Fruit fly (Drosophila melanogaster) whole organism, embryonic: ENCODE measurements around the gene Glos.
A peak's percentile ranks its signal among the peaks of the same experiment; 100 is the strongest.

Experiments
- Abd-B ChIP-seq: fragments of 200-800 bp; sonication (Bioruptor generic); optimal IDR thresholded peaks from 2 replicates; lab custom pipeline; 2018; ENCODE audit warnings: missing biosample characterization, mild to moderate bottlenecking, missing genetic modification characterization, moderate library complexity
- CG10462 ChIP-seq: fragments of 200-800 bp; sonication (Bioruptor generic); optimal IDR thresholded peaks from 2 replicates; lab custom pipeline; 2016; ENCODE audit warnings: missing biosample characterization, missing genetic modification characterization
- CG11247 ChIP-seq: fragments of 200-800 bp; sonication (Bioruptor generic); IDR thresholded peaks from 2 replicates; pipeline ENCODE4 v1.3.6; 2022; ENCODE audit warnings: missing biosample characterization, missing genetic modification characterization
- CG11560 ChIP-seq: fragments of 200-800 bp; sonication (Bioruptor generic); IDR thresholded peaks from 3 replicates; pipeline ENCODE4 v1.3.6; 2022; ENCODE audit warnings: missing biosample characterization, missing genetic modification characterization
- CG14441 ChIP-seq: fragments of 200-800 bp; sonication (Bioruptor generic); IDR thresholded peaks from 2 replicates; pipeline ENCODE4 v1.3.6; 2022; ENCODE audit warnings: missing biosample characterization, missing genetic modification characterization
- CG1603 ChIP-seq: fragments of 200-800 bp; sonication (Bioruptor generic); optimal IDR thresholded peaks from 2 replicates; lab custom pipeline; 2019; ENCODE audit warnings: missing biosample characterization, mild to moderate bottlenecking, missing genetic modification characterization, moderate library complexity
- CG17359 ChIP-seq: fragments of 200-800 bp; sonication (Bioruptor generic); optimal IDR thresholded peaks from 3 replicates; lab custom pipeline; 2018; ENCODE audit warnings: missing biosample characterization, mild to moderate bottlenecking, missing genetic modification characterization, moderate library complexity
- CG17912 ChIP-seq: fragments of 200-800 bp; sonication (Bioruptor generic); optimal IDR thresholded peaks from 2 replicates; lab custom pipeline; 2018; ENCODE audit warnings: missing biosample characterization, mild to moderate bottlenecking, missing genetic modification characterization
- CG18011 ChIP-seq: fragments of 200-800 bp; sonication (Bioruptor generic); optimal IDR thresholded peaks from 2 replicates; lab custom pipeline; 2017; ENCODE audit warnings: missing biosample characterization, missing genetic modification characterization, mild to moderate bottlenecking, moderate library complexity, missing genotype
- CG2120 ChIP-seq: fragments of 200-800 bp; sonication (Bioruptor generic); optimal IDR thresholded peaks from 3 replicates; lab custom pipeline; 2016; ENCODE audit warnings: missing biosample characterization, missing genetic modification characterization
- CG32532 ChIP-seq: fragments of 200-800 bp; sonication (Bioruptor generic); IDR thresholded peaks from 2 replicates; pipeline ENCODE4 v1.3.6; 2022; ENCODE audit warnings: missing biosample characterization, missing genetic modification characterization
- CG33213 ChIP-seq: fragments of 200-800 bp; sonication (Bioruptor generic); optimal IDR thresholded peaks from 3 replicates; lab custom pipeline; 2016; ENCODE audit warnings: missing biosample characterization, missing genetic modification characterization
- CG3847 ChIP-seq: fragments of 200-800 bp; sonication (Bioruptor generic); IDR thresholded peaks from 2 replicates; pipeline ENCODE4 v1.3.6; 2022; ENCODE audit warnings: missing biosample characterization, missing genetic modification characterization
- CG7839 ChIP-seq: fragments of 200-800 bp; sonication (Bioruptor generic); optimal IDR thresholded peaks from 3 replicates; lab custom pipeline; 2018; ENCODE audit warnings: missing biosample characterization, mild to moderate bottlenecking, missing genetic modification characterization, moderate library complexity
- CG9876 ChIP-seq: fragments of 200-800 bp; sonication (Bioruptor generic); optimal IDR thresholded peaks from 2 replicates; lab custom pipeline; 2016; ENCODE audit warnings: missing biosample characterization, missing genetic modification characterization
- Deaf1 ChIP-seq: fragments of 200-800 bp; optimal IDR thresholded peaks from 3 replicates; lab custom pipeline; 2019; ENCODE audit warnings: missing biosample characterization, mild to moderate bottlenecking, missing genetic modification characterization, moderate library complexity
- Dek ChIP-seq: fragments of 200-800 bp; sonication (Bioruptor generic); optimal IDR thresholded peaks from 3 replicates; lab custom pipeline; 2019; ENCODE audit warnings: missing biosample characterization, mild to moderate bottlenecking, missing genetic modification characterization, moderate library complexity
- Dp ChIP-seq: fragments of 200-800 bp; sonication (Bioruptor generic); optimal IDR thresholded peaks from 2 replicates; lab custom pipeline; 2018; ENCODE audit warnings: missing biosample characterization, mild to moderate bottlenecking, missing genetic modification characterization, moderate library complexity
- Fer1 ChIP-seq: fragments of 200-800 bp; sonication (Bioruptor generic); optimal IDR thresholded peaks from 2 replicates; lab custom pipeline; 2017; ENCODE audit warnings: missing biosample characterization, mild to moderate bottlenecking, missing genetic modification characterization
- Gsc ChIP-seq: fragments of 200-800 bp; sonication (Bioruptor generic); IDR thresholded peaks from 2 replicates; pipeline ENCODE4 v1.3.6; 2022; ENCODE audit warnings: missing biosample characterization, missing genetic modification characterization
- HmgZ ChIP-seq: fragments of 200-800 bp; sonication (Bioruptor generic); optimal IDR thresholded peaks from 2 replicates; lab custom pipeline; 2018; ENCODE audit warnings: missing biosample characterization, mild to moderate bottlenecking, missing genetic modification characterization
- MTF-1 ChIP-seq: fragments of 200-800 bp; sonication (Bioruptor generic); optimal IDR thresholded peaks from 2 replicates; lab custom pipeline; 2018; ENCODE audit warnings: missing biosample characterization, mild to moderate bottlenecking, missing genetic modification characterization, borderline replicate concordance
- Med ChIP-seq: fragments of 200-800 bp; sonication (Bioruptor generic); peaks from one replicate; lab custom pipeline; 2016; ENCODE audit warnings: missing biosample characterization, missing genetic modification characterization, mild to moderate bottlenecking, inconsistent platforms, moderate library complexity
- NK7.1 ChIP-seq: fragments of 200-800 bp; sonication (Bioruptor generic); optimal IDR thresholded peaks from 3 replicates; lab custom pipeline; 2016; ENCODE audit warnings: missing biosample characterization, missing genetic modification characterization
- Ptx1 ChIP-seq: fragments of 200-800 bp; sonication (Bioruptor generic); IDR thresholded peaks from 2 replicates; pipeline ENCODE4 v1.3.6; 2022; ENCODE audit warnings: missing biosample characterization, missing genetic modification characterization
- Rfx ChIP-seq: fragments of 200-800 bp; sonication (Bioruptor generic); IDR thresholded peaks from 2 replicates; pipeline ENCODE4 v1.3.6; 2022; ENCODE audit warnings: missing biosample characterization, missing genetic modification characterization
- Spps ChIP-seq: fragments of 200-800 bp; sonication (Bioruptor generic); optimal IDR thresholded peaks from 2 replicates; lab custom pipeline; 2018; ENCODE audit warnings: missing biosample characterization, mild to moderate bottlenecking, missing genetic modification characterization
- Stat92E ChIP-seq, 3 experiments: fragments of >200 bp in 2 of 3; fragments of 200-800 bp in 1 of 3; sonication (Bioruptor generic) in 1 of 3; optimal IDR thresholded peaks; 2 replicates each; lab custom pipeline; 2017 to 2019; ENCODE audit warnings: missing biosample characterization in 3 of 3, missing genetic modification characterization in 3 of 3, mild to moderate bottlenecking in 1 of 3, moderate library complexity in 1 of 3
- Vsx1 ChIP-seq: fragments of 200-800 bp; sonication (Bioruptor generic); optimal IDR thresholded peaks from 2 replicates; lab custom pipeline; 2017; ENCODE audit warnings: missing biosample characterization, mild to moderate bottlenecking, missing genetic modification characterization, missing genetic modification reagents
- bcd ChIP-seq: fragments of 200-800 bp; sonication (Bioruptor generic); optimal IDR thresholded peaks from 2 replicates; lab custom pipeline; 2017; ENCODE audit warnings: missing biosample characterization, mild to moderate bottlenecking, missing genetic modification characterization
- bigmax ChIP-seq: fragments of 200-800 bp; sonication (Bioruptor generic); optimal IDR thresholded peaks from 2 replicates; lab custom pipeline; 2018; ENCODE audit warnings: missing biosample characterization, mild to moderate bottlenecking, missing genetic modification characterization
- caup ChIP-seq: fragments of 200-800 bp; sonication (Bioruptor generic); optimal IDR thresholded peaks from 3 replicates; lab custom pipeline; 2017; ENCODE audit warnings: missing biosample characterization, mild to moderate bottlenecking, missing genetic modification characterization, moderate library complexity; ENCODE audit not compliant: severe bottlenecking
- dmrt99B ChIP-seq: fragments of 200-800 bp; sonication (Bioruptor generic); optimal IDR thresholded peaks from 2 replicates; lab custom pipeline; 2018; ENCODE audit warnings: missing biosample characterization, mild to moderate bottlenecking, missing genetic modification characterization, moderate library complexity
- dysf ChIP-seq: fragments of 200-800 bp; sonication (Bioruptor generic); IDR thresholded peaks from 3 replicates; pipeline ENCODE4 v1.3.6; 2022; ENCODE audit warnings: missing biosample characterization, missing genetic modification characterization
- esg ChIP-seq: fragments of 200-800 bp; sonication (Bioruptor generic); conservative IDR thresholded peaks from 2 replicates; pipeline ENCODE4 v1.3.6; 2022; ENCODE audit warnings: missing biosample characterization, missing genetic modification characterization
- gce ChIP-seq: fragments of 200-800 bp; sonication (Bioruptor generic); IDR thresholded peaks from 3 replicates; pipeline ENCODE4 v1.3.6; 2022; ENCODE audit warnings: missing biosample characterization, missing genetic modification characterization
- gfzf ChIP-seq: fragments of 200-800 bp; sonication (Bioruptor generic); optimal IDR thresholded peaks from 2 replicates; lab custom pipeline; 2016; ENCODE audit warnings: missing biosample characterization, mild to moderate bottlenecking, missing genetic modification characterization, moderate library complexity
- ind ChIP-seq: fragments of 200-800 bp; sonication (Bioruptor generic); optimal IDR thresholded peaks from 3 replicates; lab custom pipeline; 2016; ENCODE audit warnings: missing biosample characterization, missing genetic modification characterization
- kah ChIP-seq: fragments of 200-800 bp; sonication (Bioruptor generic); optimal IDR thresholded peaks from 2 replicates; lab custom pipeline; 2018; ENCODE audit warnings: missing biosample characterization, mild to moderate bottlenecking, missing genetic modification characterization
- klu ChIP-seq: fragments of 200-800 bp; sonication (Bioruptor generic); IDR thresholded peaks from 2 replicates; pipeline ENCODE4 v1.3.6; 2022; ENCODE audit warnings: missing biosample characterization, missing genetic modification characterization
- mld ChIP-seq: fragments of 200-800 bp; sonication (Bioruptor generic); IDR thresholded peaks from 3 replicates; pipeline ENCODE4 v1.3.6; 2022; ENCODE audit warnings: missing biosample characterization, missing genetic modification characterization; ENCODE audit not compliant: partially characterized antibody
- oc ChIP-seq: fragments of 200-800 bp; sonication (Bioruptor generic); optimal IDR thresholded peaks from 2 replicates; lab custom pipeline; 2018; ENCODE audit warnings: missing biosample characterization, mild to moderate bottlenecking, missing genetic modification characterization, moderate library complexity
- odd ChIP-seq: fragments of 200-800 bp; sonication (Bioruptor generic); optimal IDR thresholded peaks from 2 replicates; lab custom pipeline; 2017; ENCODE audit warnings: missing biosample characterization, mild to moderate bottlenecking, missing genetic modification characterization
- pfk ChIP-seq: fragments of 200-800 bp; sonication (Bioruptor generic); optimal IDR thresholded peaks from 2 replicates; lab custom pipeline; 2018; ENCODE audit warnings: missing biosample characterization, mild to moderate bottlenecking, missing genetic modification characterization, moderate library complexity
- repo ChIP-seq: fragments of 200-800 bp; sonication (Bioruptor generic); optimal IDR thresholded peaks from 2 replicates; lab custom pipeline; 2016; ENCODE audit warnings: missing biosample characterization, missing genetic modification characterization
- seq ChIP-seq: fragments of 200-800 bp; sonication (Bioruptor generic); IDR thresholded peaks from 2 replicates; pipeline ENCODE4 v1.3.6; 2022; ENCODE audit warnings: missing biosample characterization, missing genetic modification characterization
- ssp ChIP-seq: fragments of 200-800 bp; sonication (Bioruptor generic); IDR thresholded peaks from 2 replicates; pipeline ENCODE4 v1.3.6; 2022; ENCODE audit warnings: missing biosample characterization, missing genetic modification characterization
- tx ChIP-seq: fragments of 200-800 bp; sonication (Bioruptor generic); optimal IDR thresholded peaks from 2 replicates; lab custom pipeline; 2016; ENCODE audit warnings: missing biosample characterization, missing genetic modification characterization
- unpg ChIP-seq: fragments of 200-800 bp; sonication (Bioruptor generic); optimal IDR thresholded peaks from 3 replicates; lab custom pipeline; 2018; ENCODE audit warnings: missing biosample characterization, mild to moderate bottlenecking, missing genetic modification characterization, moderate library complexity
- vvl ChIP-seq: fragments of 200-800 bp; sonication (Bioruptor generic); IDR thresholded peaks from 2 replicates; pipeline ENCODE4 v1.3.6; 2022; ENCODE audit warnings: missing biosample characterization, missing genetic modification characterization

Glos gene

DNA sequence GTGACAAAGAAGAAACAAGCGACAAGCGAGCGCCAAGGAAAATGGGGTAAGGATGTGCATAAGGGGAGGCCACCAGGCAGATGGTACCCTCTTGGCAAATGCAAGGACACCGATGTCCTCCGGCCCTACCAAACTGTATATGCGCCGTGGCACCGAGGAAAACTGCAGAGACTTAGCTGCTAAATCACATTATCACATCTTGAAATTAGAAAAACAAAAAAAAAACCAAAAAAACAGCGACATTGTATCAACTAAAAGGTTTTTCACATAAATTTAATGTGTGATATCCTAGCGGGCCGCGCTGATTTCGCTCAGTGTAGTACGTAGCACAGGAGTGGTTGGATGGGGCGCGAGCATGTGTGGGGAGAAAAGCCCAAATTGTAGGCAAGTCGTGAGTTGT is 7.8 kb upstream of the Glos start (continued):
- TF ChIP-seq HmgZ (tag; lab: Kevin White, UChicago) (no peak), Stat92E (GFP tag; optimal IDR thresholded peaks at IDR 0.05; lab: Kevin White, UChicago) (no peak), NK7.1 (GFP tag; lab: Kevin White, UChicago) (no peak), CG14441 (no peak), unpg (GFP tag; lab: Kevin White, UChicago) (no peak), repo (no peak), Med (GFP tag; lab: Kevin White, UChicago) (peak; percentile 88), CG1603 (tag; lab: Kevin White, UChicago) (no peak), esg (GFP tag; lab: Robert Waterston, UW) (0 out of 2 replicates have a peak, but pooled peaks have one; percentile 17), mld (no peak), ind (no peak), oc (tag; lab: Kevin White, UChicago) (no peak), CG33213 (GFP tag; lab: Kevin White, UChicago) (no peak), MTF-1 (GFP tag; lab: Kevin White, UChicago) (no peak), Ptx1 (0 out of 2 replicates have a peak, but pooled peaks have one; percentile 20), Rfx (GFP tag; lab: Robert Waterston, UW) (0 out of 2 replicates have a peak, but pooled peaks have one; percentile 20), CG17912 (GFP tag; lab: Kevin White, UChicago) (no peak), kah (GFP tag; lab: Kevin White, UChicago) (no peak), ssp (GFP tag; lab: Robert Waterston, UW) (no peak), CG11560 (tag; lab: Robert Waterston, UW) (no peak), gfzf (GFP tag; lab: Kevin White, UChicago) (no peak), odd (GFP tag; lab: Kevin White, UChicago) (no peak), dysf (GFP tag; lab: Robert Waterston, UW) (no peak), CG11247 (GFP tag; lab: Robert Waterston, UW) (0 out of 2 replicates have a peak, but pooled peaks have one; percentile 40), CG7839 (tag; lab: Kevin White, UChicago) (peak; percentile 29), Fer1 (peak; percentile 23), CG9876 (no peak), CG2120 (GFP tag; lab: Kevin White, UChicago) (peak; percentile 43), vvl (GFP tag; lab: Robert Waterston, UW) (peak; percentile 20; the same call in 1 of the 2 replicates), Spps (tag; lab: Kevin White, UChicago) (no peak), Gsc (no peak), dmrt99B (peak; percentile 25), CG32532 (GFP tag; lab: Robert Waterston, UW) (0 out of 2 replicates have a peak, but pooled peaks have one; percentile 12), klu (no peak)

DNA sequence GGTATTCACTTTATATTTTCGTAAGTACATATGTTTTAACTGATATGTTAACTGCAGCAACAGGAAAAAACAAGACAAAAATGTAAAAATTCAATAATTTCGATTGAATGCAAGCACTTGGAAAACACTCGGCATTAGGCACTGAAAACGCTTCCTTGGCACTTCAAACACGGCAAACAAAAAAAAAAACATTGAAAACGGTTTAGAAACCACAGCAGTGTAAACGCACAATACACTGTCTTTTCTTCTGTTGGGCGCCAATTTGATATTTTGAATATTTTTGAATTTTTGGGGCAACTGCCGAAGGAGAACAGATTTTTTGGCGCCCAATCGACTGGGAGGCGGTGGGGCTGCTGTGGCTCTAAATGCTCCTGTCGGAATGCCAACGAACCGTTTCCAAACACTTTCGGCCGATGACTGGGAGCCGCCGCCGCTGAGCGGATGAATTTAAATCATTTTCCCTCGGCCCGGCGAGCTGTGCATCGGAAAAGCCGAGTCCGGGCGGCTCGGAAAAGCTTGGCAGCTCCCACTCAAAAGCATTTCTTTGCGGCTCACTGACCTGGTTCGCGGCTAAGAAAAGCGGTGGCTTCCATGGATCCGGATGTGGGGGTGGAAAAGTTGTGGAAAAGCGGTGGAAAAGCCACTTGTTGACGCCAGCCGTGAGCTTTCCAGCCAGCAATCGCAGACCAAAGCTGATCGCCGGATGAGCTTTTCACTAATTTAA is 5.6 kb upstream of the Glos start, which contains the start of gene CG42541:
Gene CG42541, minus strand, starts transcription at position 51 of the 724 bp plus-strand sequence.
- TF ChIP-seq CG17359 (tag; lab: Kevin White, UChicago) (no peak), caup (GFP tag; lab: Kevin White, UChicago) (no peak), bigmax (GFP tag; lab: Kevin White, UChicago) (no peak), CG11560 (tag; lab: Robert Waterston, UW) (no peak), gce (no peak), CG3847 (GFP tag; lab: Robert Waterston, UW) (no peak), Abd-B (GFP tag; lab: Kevin White, UChicago) (no peak), vvl (GFP tag; lab: Robert Waterston, UW) (no peak), bcd (GFP tag; lab: Kevin White, UChicago) (no peak), seq (GFP tag; lab: Robert Waterston, UW) (peak; percentile 25; the same call in 1 of the 2 replicates), Dek (no peak), CG10462 (no peak), pfk (GFP tag; lab: Kevin White, UChicago) (no peak), CG18011 (peak; percentile 56), Deaf1 (tag; lab: Kevin White, UChicago) (peak; percentile 97), Dp (GFP tag; lab: Kevin White, UChicago) (peak; percentile 1), tx (GFP tag; lab: Kevin White, UChicago) (no peak), Vsx1 (GFP tag; lab: Kevin White, UChicago) (no peak)
